Worm (Caenorhabditis elegans): ENCODE measurements around the gene B0432.7.

ce11 chrII:313540-313939, 39.8 kb upstream of the B0432.7 start:
- TF ChIP-seq pha-4 (tag; optimal IDR thresholded peaks at IDR 0.05) (no peak), nfya-1 (tag; optimal IDR thresholded peaks at IDR 0.05; ENCODE audit: borderline replicate concordance, insufficient read depth) (no peak), lin-54 (GFP tag; optimal IDR thresholded peaks at IDR 0.05) (no peak)
